Fruit fly (Drosophila melanogaster): Measurements from ENCODE around the gene Acp26Ab.

Gene Acp26Ab

dm6 chr2L:5892762-5893161 is at the start of gene Acp26Ab:
Acp26Ab (minus strand) TSS chr2L:5892862.
- TF ChIP-seq noc (tag; optimal IDR thresholded peaks at IDR 0.05), result no peak

dm6 chr2L:5927363-5927762 is 34.7 kb upstream of the Acp26Ab start:
- TF ChIP-seq noc (tag; optimal IDR thresholded peaks at IDR 0.05), result no peak

- no peak for TF ChIP-seq noc (tag; optimal IDR thresholded peaks at IDR 0.05)
Observed at dm6 chr2L:5925637-5926036, 33.0 kb upstream of the Acp26Ab start, which contains the start of gene dsf. dsf (plus strand) TSS chr2L:5925937.

- no peak for TF ChIP-seq noc (tag; optimal IDR thresholded peaks at IDR 0.05)
Observed at dm6 chr2L:5925164-5925563, 32.5 kb upstream of the Acp26Ab start.

dm6 chr2L:5923603-5924138 is 31.0 kb upstream of the Acp26Ab start, which contains the start of gene CG9016:
CG9016 (minus strand) TSS chr2L:5923653.
- TF ChIP-seq noc (tag; optimal IDR thresholded peaks at IDR 0.05), result no peak

- no peak for TF ChIP-seq noc (tag; optimal IDR thresholded peaks at IDR 0.05)
Observed at dm6 chr2L:5910189-5910588, 17.5 kb upstream of the Acp26Ab start, which contains the start of gene CG14000. CG14000 (minus strand) TSS chr2L:5910289.

- TF ChIP-seq noc (tag; optimal IDR thresholded peaks at IDR 0.05), result peak; percentile 18
Observed at dm6 chr2L:5906893-5907850, 14.5 kb upstream of the Acp26Ab start, which contains the start of gene bchs. bchs (plus strand) TSS chr2L:5907169.

- TF ChIP-seq noc (tag; optimal IDR thresholded peaks at IDR 0.05), result no peak
Observed at dm6 chr2L:5904585-5904984, 11.9 kb upstream of the Acp26Ab start, which contains the start of gene CG9021. CG9021 (minus strand) TSS chr2L:5904689.

- no peak for TF ChIP-seq noc (tag; optimal IDR thresholded peaks at IDR 0.05)
Observed at dm6 chr2L:5902898-5903297, 10.2 kb upstream of the Acp26Ab start.

dm6 chr2L:5901553-5901952 is 8.9 kb upstream of the Acp26Ab start:
- TF ChIP-seq noc (tag; optimal IDR thresholded peaks at IDR 0.05), result no peak

- no peak for TF ChIP-seq noc (tag; optimal IDR thresholded peaks at IDR 0.05)
Observed at dm6 chr2L:5899170-5899708, 6.6 kb upstream of the Acp26Ab start.

dm6 chr2L:5894533-5894932 is 1.9 kb upstream of the Acp26Ab start:
- TF ChIP-seq noc (tag; optimal IDR thresholded peaks at IDR 0.05), result no peak

- TF ChIP-seq noc (tag; optimal IDR thresholded peaks at IDR 0.05), result no peak
Observed at dm6 chr2L:5893796-5894195, 1.1 kb upstream of the Acp26Ab start, which contains the start of gene Acp26Aa. Acp26Aa (minus strand) TSS chr2L:5893896.

dm6 chr2L:5890556-5890955 is 2.1 kb downstream of the Acp26Ab start:
- no peak for TF ChIP-seq noc (tag; optimal IDR thresholded peaks at IDR 0.05)

- no peak for TF ChIP-seq noc (tag; optimal IDR thresholded peaks at IDR 0.05)
Observed at dm6 chr2L:5886955-5887354, 5.7 kb downstream of the Acp26Ab start.

dm6 chr2L:5885702-5886101 is 7.0 kb downstream of the Acp26Ab start, which contains the start of gene CG9029:
CG9029 (plus strand) TSS chr2L:5886002.
- no peak for TF ChIP-seq noc (tag; optimal IDR thresholded peaks at IDR 0.05)
